Fruit fly (Drosophila melanogaster) whole organism, prepupa: ENCODE results near the gene CG14687.

Experiments used
- CG10631 ChIP-seq: fragments of 200-800 bp; sonication (Bioruptor generic); optimal IDR thresholded peaks from 2 replicates; lab custom pipeline; 2016; ENCODE audit warnings: missing biosample characterization, missing genetic modification characterization
- CG11294 ChIP-seq: fragments of 200-800 bp; sonication (Bioruptor generic); IDR thresholded peaks from 2 replicates; pipeline ENCODE4 v1.3.6; 2022; ENCODE audit warnings: missing biosample characterization, missing genetic modification characterization
- CG6163 ChIP-seq: fragments of 200-800 bp; sonication (Bioruptor generic); IDR thresholded peaks from 3 replicates; pipeline ENCODE4 v1.3.6; 2022; ENCODE audit warnings: missing biosample characterization, missing genetic modification characterization
- CG6276 ChIP-seq: fragments of 200-800 bp; sonication (Bioruptor generic); optimal IDR thresholded peaks from 2 replicates; lab custom pipeline; 2017; ENCODE audit warnings: missing biosample characterization, mild to moderate bottlenecking, missing genetic modification characterization
- CG8632 ChIP-seq: fragments of 200-800 bp; sonication (Bioruptor generic); optimal IDR thresholded peaks from 3 replicates; lab custom pipeline; 2016; ENCODE audit warnings: missing biosample characterization, missing genetic modification characterization
- Gug ChIP-seq: fragments of 200-800 bp; sonication (Bioruptor generic); IDR thresholded peaks from 2 replicates; pipeline ENCODE4 v1.3.6; 2022; ENCODE audit warnings: missing biosample characterization, missing genetic modification characterization
- Lpt ChIP-seq: fragments of 200-800 bp; sonication (Bioruptor generic); optimal IDR thresholded peaks from 3 replicates; lab custom pipeline; 2016; ENCODE audit warnings: missing biosample characterization, missing genetic modification characterization
- Smox ChIP-seq: fragments of 200-800 bp; sonication (Bioruptor generic); optimal IDR thresholded peaks from 3 replicates; lab custom pipeline; 2016; ENCODE audit warnings: missing biosample characterization, missing genetic modification characterization
- acj6 ChIP-seq: fragments of 200-800 bp; sonication (Bioruptor generic); optimal IDR thresholded peaks from 3 replicates; lab custom pipeline; 2016; ENCODE audit warnings: missing biosample characterization, missing genetic modification characterization
- spab ChIP-seq: fragments of 200-800 bp; sonication (Bioruptor generic); optimal IDR thresholded peaks from 2 replicates; lab custom pipeline; 2017; ENCODE audit warnings: missing biosample characterization, mild to moderate bottlenecking, missing genetic modification characterization, missing genetic modification reagents
- ss ChIP-seq, 2 experiments: fragments of 200-800 bp; sonication (Bioruptor generic); optimal IDR thresholded peaks; 2 replicates in 1 of 2; 3 replicates in 1 of 2; lab custom pipeline; 2017 to 2018; ENCODE audit warnings: mild to moderate bottlenecking in 2 of 2, missing biosample characterization in 2 of 2, missing genetic modification characterization in 2 of 2, moderate library complexity in 1 of 2

dm6 chr3R:10779269-10779668 is 13.4 kb upstream of the CG14687 start, which contains the start of gene Desi:
- TF ChIP-seq Gug (GFP tag; lab: Robert Waterston, UW) (no peak), Lpt (no peak), CG10631 (no peak), CG8632 (no peak), spab (no peak), acj6 (GFP tag; lab: Kevin White, UChicago) (no peak), CG6163 (GFP tag; lab: Robert Waterston, UW) (no peak), Smox (GFP tag; lab: Kevin White, UChicago) (no peak), CG11294 (GFP tag; lab: Robert Waterston, UW) (no peak), ss (GFP tag; optimal IDR thresholded peaks at IDR 0.05; lab: Kevin White, UChicago) (no peak), CG6276 (GFP tag; lab: Kevin White, UChicago) (no peak)
